Worm (Caenorhabditis elegans) whole organism, early embryonic: Measurements from ENCODE around the gene Y37D8A.19.

Experiments
- aly-1 ChIP-seq: sonication (generic microtip); optimal IDR thresholded peaks from 2 replicates; lab custom pipeline; 2016; ENCODE audit warnings: missing genetic modification characterization, missing compliant biosample characterization
- ama-1 ChIP-seq: fragments of 150-350 bp; optimal IDR thresholded peaks from 2 replicates; lab custom pipeline; 2014
- ceh-13 ChIP-seq: fragments of 200-800 bp; sonication (Bioruptor generic); optimal IDR thresholded peaks from 2 replicates; lab custom pipeline; 2018; ENCODE audit warnings: mild to moderate bottlenecking, missing genetic modification characterization, missing compliant biosample characterization
- ceh-36 ChIP-seq: sonication (generic microtip); optimal IDR thresholded peaks from 2 replicates; lab custom pipeline; 2016; ENCODE audit warnings: missing genetic modification characterization, inconsistent platforms, missing compliant biosample characterization
- ets-7 ChIP-seq: sonication (generic microtip); optimal IDR thresholded peaks from 2 replicates; lab custom pipeline; 2016; ENCODE audit warnings: missing genotype, missing genetic modification characterization, missing compliant biosample characterization
- hmbx-1 ChIP-seq: sonication (generic microtip); optimal IDR thresholded peaks from 2 replicates; lab custom pipeline; 2016; ENCODE audit warnings: mild to moderate bottlenecking, missing genetic modification characterization, missing compliant biosample characterization
- hmg-4 ChIP-seq: fragments of 200-800 bp; sonication (Bioruptor generic); optimal IDR thresholded peaks from 2 replicates; lab custom pipeline; 2018; ENCODE audit warnings: mild to moderate bottlenecking, missing genetic modification characterization, missing compliant biosample characterization
- hnd-1 ChIP-seq: sonication (generic microtip); optimal IDR thresholded peaks from 2 replicates; lab custom pipeline; 2016; ENCODE audit warnings: missing genetic modification characterization, missing compliant biosample characterization
- pes-1 ChIP-seq: fragments of 200-800 bp; sonication (Bioruptor generic); IDR thresholded peaks from 2 replicates; pipeline ENCODE4 v1.3.6; 2022; ENCODE audit warnings: missing genetic modification reagents, missing genetic modification characterization, missing compliant biosample characterization

- TF ChIP-seq aly-1 (tag; lab: Kevin White, UChicago) (no peak), hmg-4 (GFP tag; lab: Kevin White, UChicago) (no peak), pes-1 (GFP tag; lab: Robert Waterston, UW) (no peak), ama-1 (lab: Kevin White, UChicago) (no peak), hnd-1 (tag; lab: Kevin White, UChicago) (no peak), ceh-13 (GFP tag; lab: Kevin White, UChicago) (no peak), ceh-36 (tag; lab: Kevin White, UChicago) (no peak), hmbx-1 (tag; lab: Kevin White, UChicago) (no peak), ets-7 (tag; lab: Kevin White, UChicago) (no peak)
Measured at ce11 chrIII:12929573-12929972, at the start of gene Y37D8A.19.
